Fruit fly (Drosophila melanogaster) whole organism, embryonic: Measurements from ENCODE around the gene Oatp26F.

ENCODE experiments used
- ATbp ChIP-seq: fragments of 200-800 bp; sonication (Bioruptor generic); optimal IDR thresholded peaks from 2 replicates; lab custom pipeline; 2017; ENCODE audit warnings: missing biosample characterization, mild to moderate bottlenecking, missing genetic modification characterization, missing genetic modification reagents
- Atf3 ChIP-seq: fragments of 200-800 bp; sonication (Bioruptor generic); optimal IDR thresholded peaks from 3 replicates; lab custom pipeline; 2016; ENCODE audit warnings: missing biosample characterization, missing genetic modification characterization
- B-H1 ChIP-seq: fragments of 200-800 bp; sonication (Bioruptor generic); IDR thresholded peaks from 3 replicates; pipeline ENCODE4 v1.3.6; 2022; ENCODE audit warnings: missing biosample characterization, missing genetic modification characterization
- CG1024 ChIP-seq: fragments of 200-800 bp; sonication (Bioruptor generic); IDR thresholded peaks from 2 replicates; pipeline ENCODE4 v1.3.6; 2022; ENCODE audit warnings: missing biosample characterization, missing genetic modification characterization
- CG10462 ChIP-seq: fragments of 200-800 bp; sonication (Bioruptor generic); optimal IDR thresholded peaks from 2 replicates; lab custom pipeline; 2016; ENCODE audit warnings: missing biosample characterization, missing genetic modification characterization
- CG11723 ChIP-seq: fragments of 200-800 bp; sonication (Bioruptor generic); optimal IDR thresholded peaks from 2 replicates; lab custom pipeline; 2017; ENCODE audit warnings: missing biosample characterization, mild to moderate bottlenecking, missing genetic modification characterization
- CG12071 ChIP-seq: fragments of 200-800 bp; sonication (Bioruptor generic); optimal IDR thresholded peaks from 3 replicates; lab custom pipeline; 2018; ENCODE audit warnings: missing biosample characterization, mild to moderate bottlenecking, missing genetic modification characterization
- CG13287 ChIP-seq: fragments of 200-800 bp; sonication (Bioruptor generic); IDR thresholded peaks from 2 replicates; pipeline ENCODE4 v1.3.6; 2022; ENCODE audit warnings: missing biosample characterization, missing genetic modification characterization; ENCODE audit not compliant: partially characterized antibody
- CG13624 ChIP-seq: fragments of 200-800 bp; sonication (Bioruptor generic); optimal IDR thresholded peaks from 2 replicates; lab custom pipeline; 2016; ENCODE audit warnings: missing biosample characterization, missing genetic modification characterization
- CG17912 ChIP-seq: fragments of 200-800 bp; sonication (Bioruptor generic); optimal IDR thresholded peaks from 2 replicates; lab custom pipeline; 2018; ENCODE audit warnings: missing biosample characterization, mild to moderate bottlenecking, missing genetic modification characterization
- CG2116 ChIP-seq: fragments of 200-800 bp; sonication (Bioruptor generic); optimal IDR thresholded peaks from 3 replicates; lab custom pipeline; 2018; ENCODE audit warnings: missing biosample characterization, mild to moderate bottlenecking, missing genetic modification characterization
- CG2202 ChIP-seq: fragments of 200-800 bp; sonication (Bioruptor generic); optimal IDR thresholded peaks from 2 replicates; lab custom pipeline; 2018; ENCODE audit warnings: missing biosample characterization, mild to moderate bottlenecking, missing genetic modification characterization
- CG2889 ChIP-seq: fragments of 200-800 bp; sonication (Bioruptor generic); IDR thresholded peaks from 3 replicates; pipeline ENCODE4 v1.3.6; 2022; ENCODE audit warnings: missing biosample characterization, missing genetic modification characterization
- CG31441 ChIP-seq: fragments of 200-800 bp; sonication (Bioruptor generic); IDR thresholded peaks from 2 replicates; pipeline ENCODE4 v1.3.6; 2022; ENCODE audit warnings: missing biosample characterization, missing genetic modification characterization
- CG4617 ChIP-seq: fragments of 200-800 bp; sonication (Bioruptor generic); optimal IDR thresholded peaks from 3 replicates; lab custom pipeline; 2016; ENCODE audit warnings: missing biosample characterization, missing genetic modification characterization, borderline replicate concordance
- CG7556 ChIP-seq: fragments of 200-800 bp; sonication (Bioruptor generic); optimal IDR thresholded peaks from 2 replicates; lab custom pipeline; 2017; ENCODE audit warnings: missing biosample characterization, mild to moderate bottlenecking, missing genetic modification characterization
- CG8388 ChIP-seq: fragments of 200-800 bp; sonication (Bioruptor generic); optimal IDR thresholded peaks from 2 replicates; lab custom pipeline; 2019; ENCODE audit warnings: missing biosample characterization, mild to moderate bottlenecking, missing genetic modification characterization, moderate library complexity
- Dref ChIP-seq: fragments of 200-800 bp; sonication (Bioruptor generic); IDR thresholded peaks from 2 replicates; pipeline ENCODE4 v1.3.6; 2022; ENCODE audit warnings: missing biosample characterization, missing genetic modification characterization
- Hmr ChIP-seq: fragments of 200-800 bp; sonication (Bioruptor generic); optimal IDR thresholded peaks from 3 replicates; lab custom pipeline; 2017; ENCODE audit warnings: mild to moderate bottlenecking, missing biosample characterization, missing genetic modification reagents, missing genetic modification characterization
- Lpt ChIP-seq: fragments of >200 bp; optimal IDR thresholded peaks from 2 replicates; lab custom pipeline; 2018; ENCODE audit warnings: missing biosample characterization, missing genetic modification characterization
- MESR4 ChIP-seq: fragments of 200-800 bp; sonication (Bioruptor generic); optimal IDR thresholded peaks from 2 replicates; lab custom pipeline; 2018; ENCODE audit warnings: missing biosample characterization, mild to moderate bottlenecking, missing genetic modification characterization, moderate library complexity
- Mes4 ChIP-seq: fragments of 200-800 bp; sonication (Bioruptor generic); optimal IDR thresholded peaks from 2 replicates; lab custom pipeline; 2016; ENCODE audit warnings: missing biosample characterization, missing genetic modification characterization
- Spps ChIP-seq: fragments of 200-800 bp; sonication (Bioruptor generic); optimal IDR thresholded peaks from 2 replicates; lab custom pipeline; 2018; ENCODE audit warnings: missing biosample characterization, mild to moderate bottlenecking, missing genetic modification characterization
- YL-1 ChIP-seq: fragments of 200-800 bp; sonication (Bioruptor generic); optimal IDR thresholded peaks from 3 replicates; lab custom pipeline; 2017; ENCODE audit warnings: missing biosample characterization, mild to moderate bottlenecking, missing genetic modification characterization
- bsh ChIP-seq, 2 experiments: fragments of 200-800 bp; sonication (Bioruptor generic); optimal IDR thresholded peaks; 2 replicates each; lab custom pipeline; 2017 to 2018; ENCODE audit warnings: mild to moderate bottlenecking in 2 of 2, missing biosample characterization in 2 of 2, missing genetic modification characterization in 2 of 2, moderate library complexity in 1 of 2
- cad ChIP-seq: fragments of >200 bp; optimal IDR thresholded peaks from 2 replicates; lab custom pipeline; 2017; ENCODE audit warnings: missing biosample characterization, missing genetic modification characterization
- crol ChIP-seq: fragments of 200-800 bp; sonication (Bioruptor generic); IDR thresholded peaks from 2 replicates; pipeline ENCODE4 v1.3.6; 2022; ENCODE audit warnings: missing biosample characterization, missing genetic modification characterization
- ewg ChIP-seq: fragments of 200-800 bp; sonication (Bioruptor generic); optimal IDR thresholded peaks from 3 replicates; lab custom pipeline; 2017; ENCODE audit warnings: mild to moderate bottlenecking, missing biosample characterization, missing genetic modification reagents, missing genetic modification characterization
- gem ChIP-seq: fragments of 200-800 bp; sonication (Bioruptor generic); optimal IDR thresholded peaks from 2 replicates; lab custom pipeline; 2019; ENCODE audit warnings: missing biosample characterization, mild to moderate bottlenecking, missing genetic modification characterization, moderate library complexity
- hbn ChIP-seq: fragments of 200-800 bp; sonication (Bioruptor generic); IDR thresholded peaks from 2 replicates; pipeline ENCODE4 v1.3.6; 2022; ENCODE audit warnings: missing biosample characterization, missing genetic modification characterization; ENCODE audit not compliant: partially characterized antibody
- klu ChIP-seq: fragments of 200-800 bp; sonication (Bioruptor generic); IDR thresholded peaks from 2 replicates; pipeline ENCODE4 v1.3.6; 2022; ENCODE audit warnings: missing biosample characterization, missing genetic modification characterization
- lmd ChIP-seq: fragments of 200-800 bp; sonication (Bioruptor generic); IDR thresholded peaks from 2 replicates; pipeline ENCODE4 v1.3.6; 2022; ENCODE audit warnings: missing biosample characterization, missing genetic modification characterization
- lola ChIP-seq, 3 experiments: fragments of >200 bp in 2 of 3; fragments of 200-800 bp in 1 of 3; sonication (Bioruptor generic) in 1 of 3; optimal IDR thresholded peaks; 2 replicates each; lab custom pipeline; 2017 to 2019; ENCODE audit warnings: missing biosample characterization in 3 of 3, missing genetic modification characterization in 3 of 3, mild to moderate bottlenecking in 1 of 3, moderate library complexity in 1 of 3
- nom ChIP-seq: fragments of 200-800 bp; sonication (Bioruptor generic); optimal IDR thresholded peaks from 2 replicates; lab custom pipeline; 2017; ENCODE audit warnings: missing biosample characterization, missing genetic modification characterization, mild to moderate bottlenecking, moderate library complexity, missing genetic modification reagents
- org-1 ChIP-seq: fragments of 200-800 bp; sonication (Bioruptor generic); optimal IDR thresholded peaks from 2 replicates; lab custom pipeline; 2017; ENCODE audit warnings: missing biosample characterization, missing genetic modification characterization
- peb ChIP-seq: fragments of 200-800 bp; sonication (Bioruptor generic); IDR thresholded peaks from 2 replicates; pipeline ENCODE4 v1.3.6; 2022; ENCODE audit warnings: missing biosample characterization, missing genetic modification characterization
- psq ChIP-seq: fragments of 200-800 bp; sonication (Bioruptor generic); optimal IDR thresholded peaks from 2 replicates; lab custom pipeline; 2017; ENCODE audit warnings: missing biosample characterization, missing genetic modification characterization
- pzg ChIP-seq: fragments of 200-800 bp; sonication (Bioruptor generic); optimal IDR thresholded peaks from 3 replicates; lab custom pipeline; 2018; ENCODE audit warnings: missing biosample characterization, mild to moderate bottlenecking, missing genetic modification characterization, moderate library complexity
- ranshi ChIP-seq: fragments of 200-800 bp; sonication (Bioruptor generic); IDR thresholded peaks from 2 replicates; pipeline ENCODE4 v1.3.6; 2022; ENCODE audit warnings: missing biosample characterization, missing genetic modification characterization
- row ChIP-seq: fragments of 200-800 bp; sonication (Bioruptor generic); IDR thresholded peaks from 3 replicates; pipeline ENCODE4 v1.3.6; 2022; ENCODE audit warnings: missing biosample characterization, missing genetic modification characterization
- seq ChIP-seq: fragments of 200-800 bp; sonication (Bioruptor generic); IDR thresholded peaks from 2 replicates; pipeline ENCODE4 v1.3.6; 2022; ENCODE audit warnings: missing biosample characterization, missing genetic modification characterization
- sisA ChIP-seq: fragments of 200-800 bp; sonication (Bioruptor generic); IDR thresholded peaks from 2 replicates; pipeline ENCODE4 v1.3.6; 2022; ENCODE audit warnings: missing biosample characterization, missing genetic modification characterization
- slp2 ChIP-seq: fragments of 200-800 bp; sonication (Bioruptor generic); optimal IDR thresholded peaks from 2 replicates; lab custom pipeline; 2016; ENCODE audit warnings: missing biosample characterization, missing genetic modification characterization
- so ChIP-seq: fragments of 200-800 bp; sonication (Bioruptor generic); IDR thresholded peaks from 3 replicates; pipeline ENCODE4 v1.3.6; 2022; ENCODE audit warnings: missing biosample characterization, missing genetic modification characterization
- tgo ChIP-seq: fragments of 200-800 bp; sonication (Bioruptor generic); IDR thresholded peaks from 3 replicates; pipeline ENCODE4 v1.3.6; 2022; ENCODE audit warnings: missing biosample characterization, missing genetic modification characterization
- toy ChIP-seq: fragments of 200-800 bp; sonication (Bioruptor generic); IDR thresholded peaks from 2 replicates; pipeline ENCODE4 v1.3.6; 2022; ENCODE audit warnings: missing biosample characterization, missing genetic modification characterization
- wek ChIP-seq: fragments of 200-800 bp; sonication (Bioruptor generic); optimal IDR thresholded peaks from 3 replicates; lab custom pipeline; 2018; ENCODE audit warnings: missing biosample characterization, mild to moderate bottlenecking, missing genetic modification characterization, moderate library complexity
- wor ChIP-seq: fragments of 200-800 bp; sonication (Bioruptor generic); IDR thresholded peaks from 2 replicates; pipeline ENCODE4 v1.3.6; 2022; ENCODE audit warnings: missing biosample characterization, missing genetic modification characterization

Gene Oatp26F

DNA sequence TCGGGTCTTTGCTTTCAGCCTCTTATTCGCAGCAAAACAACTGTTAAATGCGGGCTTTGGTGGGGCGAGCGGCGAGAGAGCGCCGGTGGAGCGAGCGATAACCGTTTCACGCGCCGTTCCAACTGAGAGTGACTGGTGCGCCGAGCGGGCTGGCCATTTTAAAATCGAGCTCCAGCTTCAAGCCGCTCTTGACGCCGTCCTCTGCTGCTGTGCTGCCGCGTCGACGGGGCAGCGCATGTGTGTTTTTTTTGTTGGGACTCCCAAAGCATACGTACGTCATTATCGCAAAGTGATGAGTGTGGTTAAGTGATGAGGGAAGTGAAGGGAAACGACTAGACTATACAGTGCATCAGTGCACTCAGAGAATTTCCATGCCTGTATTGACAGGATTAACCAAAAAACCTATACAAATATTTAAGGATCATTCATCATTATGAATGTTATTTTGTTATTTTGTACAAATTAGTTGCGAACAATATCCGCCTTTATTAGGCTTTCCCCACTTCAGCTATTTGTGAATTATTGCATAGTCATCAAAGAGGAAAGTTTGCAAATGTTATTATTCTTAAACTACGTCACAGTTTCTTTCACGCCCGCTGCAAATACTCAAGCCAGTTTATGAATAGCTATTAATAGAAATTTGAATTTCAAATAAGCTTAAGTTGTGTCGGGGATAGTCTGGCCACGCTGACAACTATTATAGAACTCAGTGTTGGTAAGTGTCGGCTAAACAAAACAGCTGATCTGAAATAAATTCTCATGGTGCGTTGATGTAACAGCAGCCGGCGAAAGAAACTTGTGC is 41.2 kb upstream of the Oatp26F start, which contains the start of gene Spn27A (continued):
- TF ChIP-seq org-1 (GFP tag; lab: Kevin White, UChicago) (peak; percentile 23), crol (GFP tag; lab: Robert Waterston, UW) (peak; percentile 70), ewg (peak; percentile 33), CG2202 (tag; lab: Kevin White, UChicago) (no peak), toy (GFP tag; lab: Robert Waterston, UW) (no peak), CG1024 (GFP tag; lab: Robert Waterston, UW) (no peak), CG2889 (GFP tag; lab: Robert Waterston, UW) (no peak), Hmr (GFP tag; lab: Kevin White, UChicago) (no peak), seq (GFP tag; lab: Robert Waterston, UW) (peak; percentile 26; the same call in 1 of the 2 replicates), ATbp (peak; percentile 26), nom (GFP tag; lab: Kevin White, UChicago) (peak; percentile 86), CG13624 (GFP tag; lab: Kevin White, UChicago) (peak; percentile 65), CG4617 (peak; percentile 11), CG31441 (no peak; the same call in 1 of the 2 replicates), Mes4 (GFP tag; lab: Kevin White, UChicago) (peak; percentile 27), YL-1 (GFP tag; lab: Kevin White, UChicago) (peak; percentile 45), Dref (GFP tag; lab: Robert Waterston, UW) (0 out of 2 replicates have a peak, but pooled peaks have one; percentile 33), CG11723 (GFP tag; lab: Kevin White, UChicago) (peak; percentile 35), CG13287 (GFP tag; lab: Robert Waterston, UW) (peak; percentile 30; the same call in 1 of the 2 replicates), B-H1 (GFP tag; lab: Robert Waterston, UW) (0 out of 3 replicates have a peak, but pooled peaks have one; percentile 32), cad (GFP tag; lab: Kevin White, UChicago) (no peak), wek (GFP tag; lab: Kevin White, UChicago) (no peak), CG8388 (GFP tag; lab: Kevin White, UChicago) (peak; percentile 49), ranshi (GFP tag; lab: Robert Waterston, UW) (no peak), gem (tag; lab: Kevin White, UChicago) (peak; percentile 73), Spps (tag; lab: Kevin White, UChicago) (peak; percentile 36), Lpt (GFP tag; lab: Kevin White, UChicago) (no peak), tgo (GFP tag; lab: Robert Waterston, UW) (peak; percentile 32; the same call in 1 of the 3 replicates), psq (GFP tag; lab: Kevin White, UChicago) (no peak), Atf3 (GFP tag; lab: Kevin White, UChicago) (peak; percentile 50), lola (GFP tag; optimal IDR thresholded peaks at IDR 0.05; lab: Kevin White, UChicago) (peak in 1 of 3 experiments; percentile 59), sisA (GFP tag; lab: Robert Waterston, UW) (peak; percentile 28; the same call in 1 of the 2 replicates), peb (GFP tag; lab: Robert Waterston, UW) (no peak), pzg (GFP tag; lab: Kevin White, UChicago) (peak; percentile 75), row (GFP tag; lab: Robert Waterston, UW) (peak; percentile 59; the same call in 2 of the 3 replicates), CG10462 (GFP tag; lab: Kevin White, UChicago) (peak; percentile 15), hbn (GFP tag; lab: Robert Waterston, UW) (peak; percentile 26), CG12071 (GFP tag; lab: Kevin White, UChicago) (no peak), so (GFP tag; lab: Robert Waterston, UW) (0 out of 3 replicates have a peak, but pooled peaks have one; percentile 31), lmd (GFP tag; lab: Robert Waterston, UW) (peak; percentile 29; the same call in 1 of the 2 replicates), MESR4 (peak; percentile 11), CG2116 (GFP tag; lab: Kevin White, UChicago) (peak; percentile 31), CG17912 (peak; percentile 40), slp2 (GFP tag; lab: Kevin White, UChicago) (peak; percentile 53), CG7556 (GFP tag; lab: Kevin White, UChicago) (peak; percentile 68), bsh (GFP tag; optimal IDR thresholded peaks at IDR 0.05; lab: Kevin White, UChicago) (peak; percentile 18 to 68), wor (GFP tag; lab: Robert Waterston, UW) (no peak; the same call in 1 of the 2 replicates), klu (GFP tag; lab: Robert Waterston, UW) (no peak)
